Fruit fly (Drosophila melanogaster): ENCODE measurements around the gene Alg1.

Gene Alg1

dm6 chr3R:17828653-17829052, 17.7 kb upstream of the Alg1 start (continued):
- TF ChIP-seq mirr (GFP tag; optimal IDR thresholded peaks at IDR 0.05) (peak; percentile 34), Nf-YC (tag; optimal IDR thresholded peaks at IDR 0.05) (no peak), dimm (GFP tag; IDR thresholded peaks at IDR 0.05) (no peak), Hr78 (GFP tag; optimal IDR thresholded peaks at IDR 0.05) (peak in 1 of 2 experiments; percentile 53), CG7556 (GFP tag; optimal IDR thresholded peaks at IDR 0.05) (peak; percentile 9), CG11695 (GFP tag; IDR thresholded peaks at IDR 0.05) (no peak), CG3407 (GFP tag; optimal IDR thresholded peaks at IDR 0.05) (peak; percentile 51), sc (optimal IDR thresholded peaks at IDR 0.05) (no peak), sc (GFP tag; optimal IDR thresholded peaks at IDR 0.05) (peak; percentile 32), CG7963 (GFP tag; IDR thresholded peaks at IDR 0.05; ENCODE audit: partially characterized antibody) (no peak), az2 (GFP tag; optimal IDR thresholded peaks at IDR 0.05) (no peak), CG6854 (GFP tag; optimal IDR thresholded peaks at IDR 0.05) (no peak), lab (GFP tag; optimal IDR thresholded peaks at IDR 0.05) (peak; percentile 32), CG7987 (GFP tag; optimal IDR thresholded peaks at IDR 0.05) (peak; percentile 17), Vsx1 (GFP tag; optimal IDR thresholded peaks at IDR 0.05) (peak; percentile 62), CG1529 (GFP tag; optimal IDR thresholded peaks at IDR 0.05) (peak; percentile 60), tup (GFP tag; optimal IDR thresholded peaks at IDR 0.05) (no peak), CG17802 (tag; optimal IDR thresholded peaks at IDR 0.05) (no peak), Dp (GFP tag; optimal IDR thresholded peaks at IDR 0.05) (no peak), ac (GFP tag; optimal IDR thresholded peaks at IDR 0.05) (no peak), CG17328 (GFP tag; IDR thresholded peaks at IDR 0.05) (no peak), CG18599 (GFP tag; optimal IDR thresholded peaks at IDR 0.05) (peak; percentile 24), unpg (GFP tag; optimal IDR thresholded peaks at IDR 0.05) (peak; percentile 33), CkIIα-i1 (GFP tag; IDR thresholded peaks at IDR 0.05) (no peak), Asciz (GFP tag; optimal IDR thresholded peaks at IDR 0.05) (peak; percentile 62), CG2712 (tag; optimal IDR thresholded peaks at IDR 0.05) (peak; percentile 16), Atf-2 (GFP tag; optimal IDR thresholded peaks at IDR 0.05) (no peak), sug (tag; optimal IDR thresholded peaks at IDR 0.05) (peak; percentile 41), CG15601 (tag; optimal IDR thresholded peaks at IDR 0.05) (peak; percentile 57), salm (tag; optimal IDR thresholded peaks at IDR 0.05) (peak; percentile 48), CG17568 (GFP tag; optimal IDR thresholded peaks at IDR 0.05) (peak; percentile 47), CG14014 (GFP tag; IDR thresholded peaks at IDR 0.05) (no peak), lola (GFP tag; optimal IDR thresholded peaks at IDR 0.05) (peak in 1 of 3 experiments; percentile 48), CG4730 (GFP tag; IDR thresholded peaks at IDR 0.05) (no peak), Tbp (GFP tag; optimal IDR thresholded peaks at IDR 0.05) (no peak), bsh (GFP tag; optimal IDR thresholded peaks at IDR 0.05) (peak in 1 of 2 experiments; percentile 46), CG6813 (GFP tag; optimal IDR thresholded peaks at IDR 0.05) (peak; percentile 40), scrt (GFP tag; optimal IDR thresholded peaks at IDR 0.05) (no peak), hkb (optimal IDR thresholded peaks at IDR 0.05) (no peak), hkb (GFP tag; IDR thresholded peaks at IDR 0.05) (peak; percentile 25; the same call in 1 of the 2 replicates), CG4707 (GFP tag; optimal IDR thresholded peaks at IDR 0.05) (peak; percentile 50), Dad (GFP tag; optimal IDR thresholded peaks at IDR 0.05) (no peak), CG1603 (tag; optimal IDR thresholded peaks at IDR 0.05) (peak; percentile 46), Hr51 (GFP tag; optimal IDR thresholded peaks at IDR 0.05) (no peak), dati (GFP tag; IDR thresholded peaks at IDR 0.05) (no peak), Meics (GFP tag; optimal IDR thresholded peaks at IDR 0.05) (no peak), Side (GFP tag; optimal IDR thresholded peaks at IDR 0.05) (peak; percentile 30), CG4404 (GFP tag; IDR thresholded peaks at IDR 0.05) (no peak), CG12769 (tag; optimal IDR thresholded peaks at IDR 0.05) (peak; percentile 33), danr (GFP tag; IDR thresholded peaks at IDR 0.05) (no peak)
